Fruit fly (Drosophila melanogaster): ENCODE results near the gene Rrp1.

The Rrp1 gene

DNA sequence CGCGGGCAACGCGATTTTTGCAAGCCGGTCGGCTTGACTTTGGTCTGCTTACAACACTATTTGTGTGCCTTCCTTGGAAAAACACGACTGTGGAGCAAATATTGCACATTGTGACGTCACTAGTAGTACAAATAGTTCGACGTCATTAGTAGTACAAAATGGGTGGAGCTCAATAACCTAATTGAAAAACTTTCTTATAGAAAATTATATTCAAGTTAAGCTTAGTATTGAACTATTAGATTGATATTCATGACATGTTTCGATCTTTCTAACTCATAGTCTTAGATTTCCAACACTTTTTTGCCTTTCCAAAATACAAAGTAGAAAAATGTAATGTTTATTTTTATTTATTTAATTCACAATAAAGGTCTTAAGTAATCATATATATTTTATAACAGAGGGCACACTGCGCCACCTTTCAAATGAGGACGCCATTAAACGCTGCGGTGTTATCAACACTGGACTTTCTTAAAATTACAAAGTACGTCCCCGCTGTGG is at the start of gene Rrp1, which contains the start of gene gammaTub23C:
TSS of gene Rrp1 (minus strand) at position 70 of the 498 bp plus-strand sequence.
TSS of gene gammaTub23C (plus strand) at position 453 of the 498 bp plus-strand sequence.
- TF ChIP-seq CG8478 (optimal IDR thresholded peaks at IDR 0.05): no peak
- no peak for TF ChIP-seq CTCF (optimal IDR thresholded peaks at IDR 0.05)

DNA sequence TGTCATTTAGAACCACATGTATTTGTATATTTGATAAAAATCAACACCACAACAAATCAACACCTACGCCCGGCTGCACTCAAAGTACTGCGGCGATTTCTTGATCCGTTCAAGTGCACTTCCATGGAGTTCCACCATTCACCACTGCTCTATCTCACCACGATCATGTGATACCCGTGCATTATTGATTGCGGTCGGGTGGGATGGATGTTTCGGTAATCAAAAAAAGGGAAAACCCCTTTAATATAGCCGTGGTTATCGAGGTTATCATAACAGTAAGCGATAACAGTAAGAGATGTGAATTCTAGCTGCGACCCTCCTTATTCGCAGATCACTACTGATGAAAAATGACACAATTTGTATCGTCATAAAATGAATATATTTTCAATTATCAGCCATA is 45.9 kb upstream of the Rrp1 start, which contains the start of the genes CG17224 and CG17264:
TSS of gene CG17224 (minus strand) at position 97 of the 400 bp plus-strand sequence.
TSS of gene CG17264 (plus strand) at position 297 of the 400 bp plus-strand sequence.
- TF ChIP-seq CTCF (optimal IDR thresholded peaks at IDR 0.05) (no peak), CG8478 (optimal IDR thresholded peaks at IDR 0.05) (no peak)

DNA sequence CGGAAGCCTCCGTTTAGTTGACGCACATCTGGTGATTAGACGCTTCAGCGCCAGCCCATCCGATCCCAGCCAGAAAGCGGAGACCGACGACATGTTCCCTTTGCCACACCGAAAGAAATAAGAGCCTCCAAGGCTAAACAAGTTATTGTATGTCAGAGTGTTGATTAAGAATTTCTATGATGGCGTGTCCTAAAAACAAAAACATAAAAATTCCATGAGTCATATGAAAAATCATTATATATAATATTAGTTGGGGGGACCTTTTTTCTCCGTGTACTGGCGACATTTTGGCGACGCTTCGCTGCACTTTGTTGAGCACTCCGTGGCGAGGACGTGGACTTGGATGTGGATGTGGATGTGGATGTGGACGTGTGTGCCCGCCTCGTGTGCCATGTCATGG is 40.5 kb upstream of the Rrp1 start:
- TF ChIP-seq CTCF (optimal IDR thresholded peaks at IDR 0.05): no peak
- TF ChIP-seq CG8478 (optimal IDR thresholded peaks at IDR 0.05): no peak

DNA sequence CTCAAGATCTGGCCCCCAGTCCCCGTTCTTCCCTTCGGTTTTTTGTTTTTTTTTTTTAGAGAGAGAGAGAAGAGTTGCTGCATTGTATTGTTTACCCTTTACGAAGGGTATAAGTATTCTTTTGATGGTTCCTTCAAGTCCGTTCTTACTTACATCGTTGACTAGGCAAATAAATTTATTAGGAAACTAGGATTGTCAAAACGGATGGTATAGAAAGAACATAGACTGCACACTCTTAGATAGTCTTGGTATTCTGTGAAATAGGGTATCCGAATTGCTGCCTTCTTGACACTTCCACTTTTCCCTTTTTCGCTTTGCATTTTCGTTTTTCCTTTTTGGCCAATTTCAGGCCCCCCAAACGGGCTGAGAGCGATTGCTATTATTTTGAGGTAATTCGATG is 39.2 kb upstream of the Rrp1 start:
- TF ChIP-seq CTCF (optimal IDR thresholded peaks at IDR 0.05) (no peak), CG8478 (optimal IDR thresholded peaks at IDR 0.05) (no peak)

DNA sequence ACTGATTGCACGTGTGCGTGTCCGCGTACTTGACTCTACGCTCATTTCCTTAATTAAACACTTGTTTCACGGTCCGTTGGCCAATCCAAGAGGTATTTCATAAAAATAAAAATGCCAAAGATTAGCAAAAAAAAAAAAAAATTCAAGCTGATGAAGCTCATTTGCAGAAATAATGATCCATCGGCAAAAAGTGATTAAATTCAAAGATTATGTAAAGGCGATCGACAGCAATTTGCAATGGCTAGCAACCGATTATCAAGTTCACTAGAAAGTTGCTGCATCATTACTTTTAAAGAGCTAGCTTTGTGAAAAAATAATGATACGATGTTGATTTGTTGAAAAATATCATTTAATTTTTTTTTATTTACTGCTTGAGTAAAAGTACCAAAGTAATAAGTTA is 37.1 kb upstream of the Rrp1 start:
- TF ChIP-seq CTCF (optimal IDR thresholded peaks at IDR 0.05): no peak
- TF ChIP-seq CG8478 (optimal IDR thresholded peaks at IDR 0.05): no peak

DNA sequence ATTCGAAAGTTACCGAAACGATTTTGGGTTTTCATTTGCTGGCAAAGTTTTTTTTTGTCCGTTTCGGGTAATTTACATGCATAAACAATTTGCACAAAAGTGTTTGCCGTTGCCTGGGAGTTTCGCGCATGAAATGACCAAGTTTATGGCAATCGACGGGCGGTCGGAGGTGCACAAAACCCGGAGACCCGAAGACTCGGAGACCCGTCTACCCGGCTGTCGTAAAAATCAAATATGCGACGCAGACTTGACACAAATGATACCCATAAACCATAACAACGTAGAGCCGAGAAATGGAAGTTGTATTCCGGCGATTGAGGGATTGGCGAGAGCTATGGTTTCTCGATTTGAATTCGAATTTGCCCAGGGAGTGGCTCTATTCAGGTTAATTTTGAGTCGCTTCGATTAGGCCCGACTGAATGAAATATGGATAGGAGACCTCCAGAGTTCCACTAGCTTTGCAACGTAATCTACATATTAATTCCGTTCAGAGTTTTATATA is 34.7 kb upstream of the Rrp1 start:
- TF ChIP-seq CTCF (optimal IDR thresholded peaks at IDR 0.05) (no peak), CG8478 (optimal IDR thresholded peaks at IDR 0.05) (no peak)

DNA sequence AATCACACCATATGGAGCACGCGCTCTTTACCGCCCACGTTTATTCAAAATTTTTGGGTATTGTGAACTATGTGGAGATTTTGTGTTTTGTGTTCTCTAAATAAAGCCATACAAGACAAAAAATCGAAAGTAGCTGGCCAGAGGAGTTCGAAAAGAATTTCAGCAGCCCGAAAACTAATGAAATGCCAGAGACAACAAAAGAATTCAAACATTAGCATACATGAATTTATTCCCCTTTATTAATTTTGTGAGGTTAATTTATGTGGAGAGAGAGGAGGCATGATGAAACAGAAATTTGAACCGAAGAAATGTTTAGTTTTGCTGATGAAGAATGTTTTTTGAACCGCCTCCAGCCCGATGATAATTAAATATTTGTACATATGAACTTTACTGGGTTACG is 33.9 kb upstream of the Rrp1 start:
- TF ChIP-seq CTCF (optimal IDR thresholded peaks at IDR 0.05) (no peak), CG8478 (optimal IDR thresholded peaks at IDR 0.05) (no peak)

DNA sequence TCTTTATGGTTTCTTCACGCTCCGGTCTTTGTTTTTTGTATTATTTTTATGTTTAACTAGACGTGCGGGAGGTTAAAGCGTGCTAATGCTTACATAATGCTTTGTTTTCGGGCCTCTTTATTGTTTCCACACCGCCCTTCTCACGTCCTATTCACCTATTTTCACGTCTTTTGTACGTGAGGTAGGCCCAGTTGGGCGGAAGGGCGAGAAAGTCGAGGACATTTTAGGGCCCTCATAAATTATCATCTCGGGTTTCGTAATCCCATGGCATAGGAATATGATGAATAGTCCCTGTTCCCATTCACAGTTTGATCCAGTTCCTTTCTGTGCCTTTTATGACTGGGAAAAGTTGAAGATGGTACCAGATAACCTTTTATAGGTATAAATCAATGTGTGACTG is 33.2 kb upstream of the Rrp1 start:
- TF ChIP-seq CTCF (optimal IDR thresholded peaks at IDR 0.05) (no peak), CG8478 (optimal IDR thresholded peaks at IDR 0.05) (no peak)

DNA sequence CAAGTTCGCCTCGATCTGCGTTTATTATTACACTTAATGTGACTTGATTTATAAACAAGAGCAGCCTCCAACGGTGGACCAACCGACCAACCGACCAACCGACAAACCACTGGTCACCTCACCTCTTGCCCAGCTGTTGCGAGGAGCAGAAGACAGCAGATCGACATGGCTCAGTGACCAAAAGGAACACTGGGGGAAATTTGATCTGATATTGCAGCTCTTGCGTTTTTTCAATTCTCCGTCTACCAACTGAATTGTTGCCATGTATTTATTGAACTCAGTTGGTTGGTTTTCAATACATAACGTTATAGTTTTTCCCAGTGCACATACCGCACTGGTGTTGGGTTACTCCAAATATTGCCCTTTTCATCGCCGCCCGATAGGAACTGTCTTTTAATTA is 32.3 kb upstream of the Rrp1 start:
- TF ChIP-seq CG8478 (optimal IDR thresholded peaks at IDR 0.05) (no peak), CTCF (optimal IDR thresholded peaks at IDR 0.05) (no peak)

DNA sequence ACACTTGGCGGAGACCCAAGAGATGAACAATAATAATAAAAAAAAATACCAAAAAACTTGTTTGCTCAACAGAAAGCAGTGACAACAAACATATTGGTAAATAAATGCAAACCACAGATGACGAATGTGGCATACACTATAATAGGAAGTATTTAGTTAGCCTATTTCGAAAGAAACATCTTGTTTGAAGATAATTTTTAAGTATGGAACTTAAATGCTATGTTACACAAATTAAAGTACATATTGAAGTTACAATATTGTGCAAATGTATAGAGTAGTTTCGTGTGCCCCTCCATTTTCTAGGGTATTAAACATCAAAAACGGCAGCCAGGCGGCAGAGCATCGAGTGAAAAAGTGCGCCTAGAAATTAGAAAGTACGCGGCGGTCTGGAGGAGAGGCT is 31.1 kb upstream of the Rrp1 start:
- TF ChIP-seq CG8478 (optimal IDR thresholded peaks at IDR 0.05) (no peak), CTCF (optimal IDR thresholded peaks at IDR 0.05) (no peak)

DNA sequence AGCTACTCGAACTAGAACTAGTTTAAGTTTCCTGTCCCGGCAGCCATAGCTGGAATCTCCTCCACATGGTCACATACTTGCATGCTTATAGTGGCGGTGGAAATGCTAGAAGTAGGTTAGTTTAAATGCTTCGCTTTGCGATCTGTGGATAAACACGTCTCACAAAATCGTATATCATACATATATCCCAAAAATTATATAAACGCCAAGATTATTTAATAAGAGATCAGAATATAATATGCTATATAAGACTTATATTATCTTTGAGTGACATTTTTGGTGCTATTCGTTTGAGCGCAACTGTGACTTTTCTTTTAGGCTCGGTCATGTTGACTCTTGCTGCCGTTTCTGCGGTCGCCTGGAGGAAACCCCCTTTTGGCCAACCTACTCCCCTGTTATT is 29.6 kb upstream of the Rrp1 start:
- TF ChIP-seq CG8478 (optimal IDR thresholded peaks at IDR 0.05): no peak
- no peak for TF ChIP-seq CTCF (optimal IDR thresholded peaks at IDR 0.05)

DNA sequence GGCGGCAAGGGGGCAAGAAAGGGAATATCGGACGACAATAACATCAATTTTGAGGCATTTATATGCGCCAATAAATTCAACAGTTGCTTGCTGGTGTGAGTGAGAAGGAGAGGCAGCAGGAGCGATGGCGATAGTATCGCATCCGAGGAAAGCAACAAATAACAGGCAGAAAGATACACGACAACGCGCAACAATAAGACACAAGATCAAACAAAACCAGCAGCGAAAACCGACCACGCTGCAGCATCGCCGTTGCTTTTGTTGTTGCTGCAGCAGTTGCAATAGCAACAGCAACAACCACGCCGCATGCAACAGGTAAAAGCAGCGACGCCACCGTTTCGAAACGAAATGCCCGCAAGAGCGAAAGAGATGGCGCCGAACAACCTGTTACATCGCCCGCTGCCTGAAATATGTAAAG is 28.2 kb upstream of the Rrp1 start:
- TF ChIP-seq CG8478 (optimal IDR thresholded peaks at IDR 0.05): no peak
- no peak for TF ChIP-seq CTCF (optimal IDR thresholded peaks at IDR 0.05)

DNA sequence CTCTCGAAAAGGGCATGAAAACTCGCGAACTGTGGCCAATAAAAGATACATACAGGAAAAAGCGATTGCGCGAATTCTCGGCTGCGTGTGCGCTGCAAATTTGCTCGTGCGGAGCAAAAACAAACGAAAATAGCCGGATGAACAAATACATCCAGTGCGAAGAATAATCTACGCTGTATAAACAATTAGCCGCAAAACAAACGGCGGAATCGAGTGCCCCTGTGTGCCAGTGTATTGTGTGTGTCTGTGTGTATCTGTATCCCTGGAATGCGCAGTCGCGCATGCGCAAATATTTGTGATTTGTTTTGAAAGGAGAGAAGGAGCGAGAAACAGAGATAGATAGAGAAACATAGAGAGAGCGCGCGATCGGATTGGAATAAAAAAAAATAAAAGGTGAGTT is 27.3 kb upstream of the Rrp1 start:
- no peak for TF ChIP-seq CTCF (optimal IDR thresholded peaks at IDR 0.05)
- no peak for TF ChIP-seq CG8478 (optimal IDR thresholded peaks at IDR 0.05)

DNA sequence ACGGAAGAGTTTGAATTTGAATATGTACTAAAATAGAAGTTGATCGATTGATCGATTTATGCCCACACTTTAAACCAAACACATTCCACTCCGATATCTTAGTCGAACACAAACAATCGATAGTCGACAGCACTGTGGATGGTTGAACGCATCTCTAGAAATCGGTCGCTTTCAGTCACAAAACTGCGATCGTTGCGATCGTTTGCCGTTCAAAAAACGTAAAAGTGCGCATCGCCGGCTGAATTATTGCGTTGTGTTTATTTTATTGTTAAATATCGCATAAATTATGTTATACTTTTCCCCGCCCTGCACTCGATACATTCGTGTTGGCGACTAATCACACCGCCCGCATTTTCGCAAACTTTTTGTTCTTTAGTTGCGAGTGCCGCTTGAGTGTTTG is 26.8 kb upstream of the Rrp1 start, which contains the start of gene Ccdc85:
TSS of gene Ccdc85 (plus strand) at position 174 of the 400 bp plus-strand sequence.
- no peak for TF ChIP-seq CG8478 (optimal IDR thresholded peaks at IDR 0.05)
- peak; percentile 23 to 51 for TF ChIP-seq CTCF (optimal IDR thresholded peaks at IDR 0.05)

DNA sequence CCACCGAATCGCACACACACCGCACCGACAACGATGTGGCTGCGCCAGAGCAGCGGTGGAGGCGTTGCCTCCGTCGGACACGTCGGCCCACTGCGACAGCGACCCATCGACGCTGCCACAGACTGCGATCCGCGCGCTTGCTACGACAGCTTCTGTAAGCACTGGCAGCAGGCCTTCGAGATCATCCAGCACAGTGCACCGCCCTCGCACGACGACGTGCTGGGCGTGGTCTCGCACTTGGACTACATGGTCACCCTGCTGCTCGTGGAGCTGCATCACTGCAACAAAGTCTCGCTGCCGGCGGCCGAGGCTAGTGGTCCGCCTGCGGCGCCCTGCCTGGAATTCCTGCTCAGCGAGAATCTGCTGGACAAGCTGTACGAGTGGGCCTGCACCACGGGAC is 21.4 kb upstream of the Rrp1 start:
- TF ChIP-seq CTCF (optimal IDR thresholded peaks at IDR 0.05): no peak
- TF ChIP-seq CG8478 (optimal IDR thresholded peaks at IDR 0.05): no peak

DNA sequence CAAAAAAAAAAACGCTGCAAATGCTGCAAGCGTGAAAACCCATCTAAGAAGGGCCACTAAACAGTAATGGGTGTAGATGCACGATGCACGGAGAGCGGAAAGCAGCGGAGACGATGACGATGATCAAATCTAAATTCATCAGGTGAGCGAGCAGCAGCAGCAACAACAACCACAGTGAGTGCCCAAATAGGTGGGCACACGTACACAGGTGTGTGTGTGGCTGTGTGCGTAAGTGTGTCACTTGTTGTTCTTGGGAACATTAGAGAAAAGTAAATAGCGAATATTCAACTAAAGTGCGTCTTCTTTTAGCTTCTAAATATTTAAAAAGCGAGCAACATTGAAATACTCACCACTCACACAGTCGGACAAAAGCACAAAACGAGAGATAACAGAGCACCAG is 20.9 kb upstream of the Rrp1 start:
- TF ChIP-seq CG8478 (optimal IDR thresholded peaks at IDR 0.05) (no peak), CTCF (optimal IDR thresholded peaks at IDR 0.05) (no peak)

DNA sequence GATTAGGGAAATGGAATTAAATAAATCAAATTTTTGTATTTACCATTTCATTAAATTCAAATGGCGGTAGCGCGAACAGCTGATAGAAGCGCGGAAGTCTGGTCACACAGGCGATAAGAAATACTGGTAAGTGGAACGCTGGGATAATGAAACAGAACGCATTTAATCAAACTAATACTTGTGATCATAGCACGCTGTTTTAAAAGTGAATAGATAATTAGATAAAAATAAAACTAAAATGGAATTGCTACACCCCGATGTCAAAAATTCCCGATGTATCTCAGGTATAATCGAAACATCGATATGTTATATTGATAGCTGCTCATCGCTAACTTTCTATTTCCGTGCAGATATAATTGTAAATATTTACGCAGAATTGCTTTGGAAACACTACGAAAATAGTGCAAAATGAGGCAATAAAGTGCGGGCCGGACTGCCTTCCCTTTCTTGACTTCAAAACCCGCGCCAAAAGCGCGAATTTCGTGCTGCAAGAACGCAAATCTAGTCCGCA is 20.4 kb upstream of the Rrp1 start, which contains the start of the genes okr and CG3558:
TSS of gene okr (minus strand) at position 96 of the 511 bp plus-strand sequence.
TSS of gene CG3558 (plus strand) at position 207 of the 511 bp plus-strand sequence.
- TF ChIP-seq CG8478 (optimal IDR thresholded peaks at IDR 0.05): no peak
- TF ChIP-seq CTCF (optimal IDR thresholded peaks at IDR 0.05): peak in 1 of 2 experiments; percentile 2
